Worm (Caenorhabditis elegans) whole organism, young adult: Measurements from ENCODE around the gene pals-17.

Experiments
- B0336.3 ChIP-seq: fragments of 200-800 bp; sonication (Bioruptor generic); IDR thresholded peaks from 2 replicates; pipeline ENCODE4 v1.3.6; 2022; ENCODE audit warnings: missing genetic modification characterization, missing compliant biosample characterization
- attf-3 ChIP-seq: fragments of 200-800 bp; sonication (Bioruptor generic); conservative IDR thresholded peaks from 2 replicates; pipeline ENCODE4 v1.3.6; 2022; ENCODE audit warnings: missing genetic modification reagents, missing genetic modification characterization, missing compliant biosample characterization
- egrh-3 ChIP-seq: fragments of 200-800 bp; sonication (Bioruptor generic); IDR thresholded peaks from 2 replicates; pipeline ENCODE4 v1.3.6; 2022; ENCODE audit warnings: missing genetic modification reagents, missing genetic modification characterization, missing compliant biosample characterization
- madf-8 ChIP-seq: fragments of 200-800 bp; sonication (Bioruptor generic); conservative IDR thresholded peaks from 2 replicates; pipeline ENCODE4 v1.3.6; 2022; ENCODE audit warnings: missing genetic modification reagents, missing genetic modification characterization, missing compliant biosample characterization
- pha-4 ChIP-seq: fragments of 150-350 bp; sonication (generic microtip); optimal IDR thresholded peaks from 2 replicates; lab custom pipeline; 2014; ENCODE audit warnings: missing biosample characterization, missing genetic modification reagents, missing genetic modification characterization
- tbp1 ChIP-seq: fragments of 200-800 bp; sonication (Bioruptor generic); optimal IDR thresholded peaks from 2 replicates; lab custom pipeline; 2018; ENCODE audit warnings: mild to moderate bottlenecking, missing genetic modification characterization, missing compliant biosample characterization
- unc-62 ChIP-seq: fragments of 150-350 bp; optimal IDR thresholded peaks from 2 replicates; lab custom pipeline; 2014; ENCODE audit warnings: missing biosample characterization, missing genetic modification reagents, missing genetic modification characterization
- ztf-28 ChIP-seq: fragments of 200-800 bp; sonication (Bioruptor generic); IDR thresholded peaks from 2 replicates; pipeline ENCODE4 v1.3.6; 2022; ENCODE audit warnings: missing genetic modification reagents, missing genetic modification characterization, missing compliant biosample characterization

DNA sequence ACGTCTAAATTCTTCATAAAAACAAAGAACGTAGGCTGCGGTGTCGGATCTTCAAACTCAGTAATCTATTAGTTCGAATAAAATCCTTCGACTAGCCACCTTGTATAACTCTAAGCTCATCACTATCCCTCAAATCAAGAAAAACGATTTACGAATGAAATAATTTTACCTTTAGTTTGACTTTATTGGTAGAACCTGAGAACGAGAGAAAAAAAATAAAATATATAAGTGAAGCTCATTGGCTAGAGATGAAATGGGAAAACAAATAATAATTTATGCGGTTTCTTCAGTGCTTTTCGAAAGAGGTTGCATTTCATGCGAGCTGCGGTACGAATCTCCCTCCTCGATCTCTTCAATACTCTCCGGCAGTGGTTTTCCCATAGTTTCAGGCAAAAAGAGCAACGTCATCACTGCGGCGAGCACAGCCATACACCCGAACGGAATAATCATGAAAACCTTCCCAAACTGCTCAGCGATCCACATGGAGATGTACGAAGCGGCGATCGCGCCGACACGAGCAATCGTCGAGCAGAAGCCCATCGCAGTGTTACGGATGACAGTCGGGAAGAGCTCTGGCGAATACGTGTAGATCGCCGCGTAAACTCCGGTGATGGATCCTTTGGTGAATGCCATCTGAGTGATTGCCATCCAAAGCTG lies 28.2 kb upstream of the pals-17 start:
- TF ChIP-seq attf-3 (GFP tag; lab: Robert Waterston, UW), result no peak
- no peak for TF ChIP-seq egrh-3 (GFP tag; lab: Robert Waterston, UW)
- TF ChIP-seq madf-8 (GFP tag; lab: Robert Waterston, UW), result no peak
- peak; percentile 69 for TF ChIP-seq tbp1 (GFP tag; lab: Kevin White, UChicago)
- no peak for TF ChIP-seq ztf-28
- TF ChIP-seq pha-4 (tag; lab: Kevin White, UChicago), result peak; percentile 42
- no peak for TF ChIP-seq unc-62 (GFP tag; lab: Kevin White, UChicago)
- peak; percentile 97 for TF ChIP-seq B0336.3
